Fruit fly (Drosophila melanogaster) whole organism, embryonic: Measurements from ENCODE around the gene yellow-e2.
A peak's percentile ranks its signal among the peaks of the same experiment; 100 is the strongest.

Source experiments
- Bgb ChIP-seq: fragments of 200-800 bp; sonication (Bioruptor generic); IDR thresholded peaks from 2 replicates; pipeline ENCODE4 v1.3.6; 2022; ENCODE audit warnings: missing biosample characterization, missing genetic modification characterization; ENCODE audit not compliant: partially characterized antibody
- CG1024 ChIP-seq: fragments of 200-800 bp; sonication (Bioruptor generic); IDR thresholded peaks from 2 replicates; pipeline ENCODE4 v1.3.6; 2022; ENCODE audit warnings: missing biosample characterization, missing genetic modification characterization
- CG10565 ChIP-seq: fragments of 200-800 bp; sonication (Bioruptor generic); optimal IDR thresholded peaks from 3 replicates; lab custom pipeline; 2016; ENCODE audit warnings: missing biosample characterization, mild to moderate bottlenecking, missing genetic modification characterization
- CG10654 ChIP-seq: fragments of 200-800 bp; sonication (Bioruptor generic); optimal IDR thresholded peaks from 2 replicates; lab custom pipeline; 2016; ENCODE audit warnings: missing biosample characterization, missing genetic modification characterization
- CG10979 ChIP-seq: fragments of 200-800 bp; sonication (Bioruptor generic); optimal IDR thresholded peaks from 2 replicates; lab custom pipeline; 2018; ENCODE audit warnings: missing biosample characterization, mild to moderate bottlenecking, missing genetic modification characterization, moderate library complexity
- CG11456 ChIP-seq: fragments of 200-800 bp; sonication (Bioruptor generic); IDR thresholded peaks from 3 replicates; pipeline ENCODE4 v1.3.6; 2022; ENCODE audit warnings: missing biosample characterization, missing genetic modification characterization
- CG12155 ChIP-seq: fragments of 200-800 bp; sonication (Bioruptor generic); optimal IDR thresholded peaks from 3 replicates; lab custom pipeline; 2016; ENCODE audit warnings: missing biosample characterization, missing genetic modification characterization
- CG13424 ChIP-seq: fragments of 200-800 bp; sonication (Bioruptor generic); optimal IDR thresholded peaks from 2 replicates; lab custom pipeline; 2019; ENCODE audit warnings: missing biosample characterization, mild to moderate bottlenecking, missing genetic modification characterization, moderate library complexity
- CG14441 ChIP-seq: fragments of 200-800 bp; sonication (Bioruptor generic); IDR thresholded peaks from 2 replicates; pipeline ENCODE4 v1.3.6; 2022; ENCODE audit warnings: missing biosample characterization, missing genetic modification characterization
- CG14667 ChIP-seq: fragments of 200-800 bp; sonication (Bioruptor generic); IDR thresholded peaks from 2 replicates; pipeline ENCODE4 v1.3.6; 2022; ENCODE audit warnings: missing biosample characterization, missing genetic modification characterization
- CG15696 ChIP-seq: fragments of 200-800 bp; sonication (Bioruptor generic); optimal IDR thresholded peaks from 2 replicates; lab custom pipeline; 2019; ENCODE audit warnings: missing biosample characterization, mild to moderate bottlenecking, missing genetic modification characterization, moderate library complexity
- CG17612 ChIP-seq: fragments of 200-800 bp; sonication (Bioruptor generic); IDR thresholded peaks from 2 replicates; pipeline ENCODE4 v1.3.6; 2022; ENCODE audit warnings: missing biosample characterization, missing genetic modification characterization
- CG34376 ChIP-seq: fragments of 200-800 bp; sonication (Bioruptor generic); optimal IDR thresholded peaks from 2 replicates; lab custom pipeline; 2018; ENCODE audit warnings: missing biosample characterization, mild to moderate bottlenecking, missing genetic modification characterization
- CG4328 ChIP-seq: fragments of 200-800 bp; sonication (Bioruptor generic); optimal IDR thresholded peaks from 3 replicates; lab custom pipeline; 2017; ENCODE audit warnings: missing biosample characterization, missing genetic modification reagents, missing genetic modification characterization
- CG4730 ChIP-seq: fragments of 200-800 bp; sonication (Bioruptor generic); IDR thresholded peaks from 2 replicates; pipeline ENCODE4 v1.3.6; 2022; ENCODE audit warnings: missing biosample characterization, missing genetic modification characterization
- CG6175 ChIP-seq: fragments of 200-800 bp; sonication (Bioruptor generic); IDR thresholded peaks from 3 replicates; pipeline ENCODE4 v1.3.6; 2022; ENCODE audit warnings: missing biosample characterization, missing genetic modification characterization
- CG6683 ChIP-seq: fragments of 200-800 bp; sonication (Bioruptor generic); optimal IDR thresholded peaks from 2 replicates; lab custom pipeline; 2017; ENCODE audit warnings: missing biosample characterization, mild to moderate bottlenecking, missing genetic modification characterization, missing genetic modification reagents
- CG6854 ChIP-seq: fragments of 200-800 bp; sonication (Bioruptor generic); optimal IDR thresholded peaks from 3 replicates; lab custom pipeline; 2017; ENCODE audit warnings: missing biosample characterization, mild to moderate bottlenecking, missing genetic modification characterization
- CG7556 ChIP-seq: fragments of 200-800 bp; sonication (Bioruptor generic); optimal IDR thresholded peaks from 2 replicates; lab custom pipeline; 2017; ENCODE audit warnings: missing biosample characterization, mild to moderate bottlenecking, missing genetic modification characterization
- CG7745 ChIP-seq: fragments of 200-800 bp; sonication (Bioruptor generic); optimal IDR thresholded peaks from 2 replicates; lab custom pipeline; 2018; ENCODE audit warnings: missing biosample characterization, mild to moderate bottlenecking, missing genetic modification characterization, moderate library complexity
- CG7786 ChIP-seq: fragments of 200-800 bp; sonication (Bioruptor generic); optimal IDR thresholded peaks from 2 replicates; lab custom pipeline; 2016; ENCODE audit warnings: missing biosample characterization, missing genetic modification characterization
- CG8765 ChIP-seq: fragments of 200-800 bp; sonication (Bioruptor generic); IDR thresholded peaks from 2 replicates; pipeline ENCODE4 v1.3.6; 2022; ENCODE audit warnings: missing biosample characterization, missing genetic modification characterization
- Dbx ChIP-seq: fragments of 200-800 bp; sonication (Bioruptor generic); IDR thresholded peaks from 3 replicates; pipeline ENCODE4 v1.3.6; 2022; ENCODE audit warnings: missing biosample characterization, missing genetic modification characterization
- Eip74EF ChIP-seq, 2 experiments: fragments of 200-800 bp in 1 of 2; fragments of >200 bp in 1 of 2; sonication (Bioruptor generic) in 1 of 2; optimal IDR thresholded peaks; 2 replicates each; lab custom pipeline; 2017 to 2019; ENCODE audit warnings: missing biosample characterization in 2 of 2, missing genetic modification characterization in 2 of 2, mild to moderate bottlenecking in 1 of 2, moderate library complexity in 1 of 2
- Fer3 ChIP-seq: fragments of 200-800 bp; sonication (Bioruptor generic); optimal IDR thresholded peaks from 2 replicates; lab custom pipeline; 2018; ENCODE audit warnings: missing biosample characterization, mild to moderate bottlenecking, missing genetic modification characterization, moderate library complexity
- GATAe ChIP-seq: fragments of 200-800 bp; sonication (Bioruptor generic); conservative IDR thresholded peaks from 2 replicates; pipeline ENCODE4 v1.3.6; 2022; ENCODE audit warnings: missing biosample characterization, missing genetic modification characterization
- Hr51 ChIP-seq, 2 experiments: fragments of 200-800 bp; sonication (Bioruptor generic); optimal IDR thresholded peaks; 2 replicates in 1 of 2; 3 replicates in 1 of 2; lab custom pipeline; 2016 to 2018; ENCODE audit warnings: missing biosample characterization in 2 of 2, missing genetic modification characterization in 2 of 2, mild to moderate bottlenecking in 1 of 2, moderate library complexity in 1 of 2
- NFAT ChIP-seq: fragments of 200-800 bp; sonication (Bioruptor generic); IDR thresholded peaks from 2 replicates; pipeline ENCODE4 v1.3.6; 2022; ENCODE audit warnings: missing biosample characterization, missing genetic modification characterization
- NK7.1 ChIP-seq: fragments of 200-800 bp; sonication (Bioruptor generic); optimal IDR thresholded peaks from 3 replicates; lab custom pipeline; 2016; ENCODE audit warnings: missing biosample characterization, missing genetic modification characterization
- Oaz ChIP-seq: fragments of 200-800 bp; sonication (Bioruptor generic); IDR thresholded peaks from 2 replicates; pipeline ENCODE4 v1.3.6; 2022; ENCODE audit warnings: missing biosample characterization, missing genetic modification characterization
- TFAM ChIP-seq: fragments of 200-800 bp; sonication (Bioruptor generic); optimal IDR thresholded peaks from 2 replicates; lab custom pipeline; 2017; ENCODE audit warnings: missing biosample characterization, missing genetic modification characterization, inconsistent platforms
- abd-A ChIP-seq: fragments of 200-800 bp; sonication (Bioruptor generic); optimal IDR thresholded peaks from 3 replicates; lab custom pipeline; 2019; ENCODE audit warnings: missing biosample characterization, mild to moderate bottlenecking, missing genetic modification characterization, moderate library complexity
- aop ChIP-seq: fragments of 200-800 bp; sonication (Bioruptor generic); IDR thresholded peaks from 2 replicates; pipeline ENCODE4 v1.3.6; 2022; ENCODE audit warnings: missing biosample characterization, missing genetic modification characterization
- bsh ChIP-seq, 2 experiments: fragments of 200-800 bp; sonication (Bioruptor generic); optimal IDR thresholded peaks; 2 replicates each; lab custom pipeline; 2017 to 2018; ENCODE audit warnings: mild to moderate bottlenecking in 2 of 2, missing biosample characterization in 2 of 2, missing genetic modification characterization in 2 of 2, moderate library complexity in 1 of 2
- cas ChIP-seq: fragments of 200-800 bp; sonication (Bioruptor generic); IDR thresholded peaks from 2 replicates; pipeline ENCODE4 v1.3.6; 2022; ENCODE audit warnings: missing biosample characterization, missing genetic modification characterization
- chm ChIP-seq: fragments of 200-800 bp; sonication (Bioruptor generic); IDR thresholded peaks from 2 replicates; pipeline ENCODE4 v1.3.6; 2022; ENCODE audit warnings: missing biosample characterization, missing genetic modification characterization
- chn ChIP-seq: fragments of 200-800 bp; sonication (Bioruptor generic); optimal IDR thresholded peaks from 2 replicates; lab custom pipeline; 2016; ENCODE audit warnings: missing biosample characterization, missing genetic modification characterization
- crc ChIP-seq: fragments of 200-800 bp; sonication (Bioruptor generic); optimal IDR thresholded peaks from 2 replicates; lab custom pipeline; 2016; ENCODE audit warnings: missing biosample characterization, missing genetic modification characterization
- fu2 ChIP-seq: fragments of 200-800 bp; sonication (Bioruptor generic); optimal IDR thresholded peaks from 2 replicates; lab custom pipeline; 2016; ENCODE audit warnings: missing biosample characterization, missing genetic modification characterization
- gcm ChIP-seq: fragments of 200-800 bp; sonication (Bioruptor generic); optimal IDR thresholded peaks from 2 replicates; lab custom pipeline; 2019; ENCODE audit warnings: missing biosample characterization, mild to moderate bottlenecking, missing genetic modification characterization, moderate library complexity
- lilli ChIP-seq: fragments of 200-800 bp; sonication (Bioruptor generic); optimal IDR thresholded peaks from 3 replicates; lab custom pipeline; 2016; ENCODE audit warnings: missing biosample characterization, missing genetic modification characterization
- mld ChIP-seq: fragments of 200-800 bp; sonication (Bioruptor generic); IDR thresholded peaks from 3 replicates; pipeline ENCODE4 v1.3.6; 2022; ENCODE audit warnings: missing biosample characterization, missing genetic modification characterization; ENCODE audit not compliant: partially characterized antibody
- nom ChIP-seq: fragments of 200-800 bp; sonication (Bioruptor generic); optimal IDR thresholded peaks from 2 replicates; lab custom pipeline; 2017; ENCODE audit warnings: missing biosample characterization, missing genetic modification characterization, mild to moderate bottlenecking, moderate library complexity, missing genetic modification reagents
- oc ChIP-seq: fragments of 200-800 bp; sonication (Bioruptor generic); optimal IDR thresholded peaks from 2 replicates; lab custom pipeline; 2018; ENCODE audit warnings: missing biosample characterization, mild to moderate bottlenecking, missing genetic modification characterization, moderate library complexity
- phol ChIP-seq: fragments of 200-800 bp; sonication (Bioruptor generic); optimal IDR thresholded peaks from 3 replicates; lab custom pipeline; 2018; ENCODE audit warnings: missing biosample characterization, mild to moderate bottlenecking, missing genetic modification characterization, moderate library complexity
- salm ChIP-seq: fragments of 200-800 bp; sonication (Bioruptor generic); optimal IDR thresholded peaks from 2 replicates; lab custom pipeline; 2018; ENCODE audit warnings: missing biosample characterization, mild to moderate bottlenecking, missing genetic modification characterization
- sens ChIP-seq: fragments of 200-800 bp; sonication (Bioruptor generic); peaks from one replicate; lab custom pipeline; 2016; ENCODE audit warnings: missing biosample characterization, missing genetic modification characterization
- stc ChIP-seq: fragments of 200-800 bp; sonication (Bioruptor generic); IDR thresholded peaks from 2 replicates; pipeline ENCODE4 v1.3.6; 2022; ENCODE audit warnings: missing biosample characterization, missing genetic modification characterization
- tgo ChIP-seq: fragments of 200-800 bp; sonication (Bioruptor generic); IDR thresholded peaks from 3 replicates; pipeline ENCODE4 v1.3.6; 2022; ENCODE audit warnings: missing biosample characterization, missing genetic modification characterization
- z ChIP-seq: fragments of 200-800 bp; sonication (Bioruptor generic); IDR thresholded peaks from 3 replicates; pipeline ENCODE4 v1.3.6; 2022; ENCODE audit warnings: missing biosample characterization, missing genetic modification characterization
- zfh1 ChIP-seq: fragments of 200-800 bp; sonication (Bioruptor generic); IDR thresholded peaks from 3 replicates; pipeline ENCODE4 v1.3.6; 2022; ENCODE audit warnings: missing biosample characterization, missing genetic modification characterization

The yellow-e2 gene

dm6 chr3R:13446489-13446888 is 39.7 kb upstream of the yellow-e2 start (continued):
- TF ChIP-seq mld (GFP tag; lab: Robert Waterston, UW) (no peak), aop (GFP tag; lab: Robert Waterston, UW) (no peak), CG7745 (tag; lab: Kevin White, UChicago) (no peak), CG6854 (GFP tag; lab: Kevin White, UChicago) (peak; percentile 16), CG1024 (GFP tag; lab: Robert Waterston, UW) (no peak), crc (GFP tag; lab: Kevin White, UChicago) (no peak), z (GFP tag; lab: Robert Waterston, UW) (no peak), sens (GFP tag; lab: Kevin White, UChicago) (peak; percentile 68), CG8765 (GFP tag; lab: Robert Waterston, UW) (no peak), bsh (GFP tag; optimal IDR thresholded peaks at IDR 0.05; lab: Kevin White, UChicago) (peak in 1 of 2 experiments; percentile 69), chm (no peak), abd-A (tag; lab: Kevin White, UChicago) (no peak), CG10565 (no peak), CG10654 (GFP tag; lab: Kevin White, UChicago) (peak; percentile 15), NFAT (GFP tag; lab: Robert Waterston, UW) (0 out of 2 replicates have a peak, but pooled peaks have one; percentile 6), NK7.1 (no peak), zfh1 (GFP tag; lab: Robert Waterston, UW) (no peak), CG4730 (GFP tag; lab: Robert Waterston, UW) (no peak), Oaz (no peak), CG4328 (GFP tag; lab: Kevin White, UChicago) (no peak), CG14441 (GFP tag; lab: Robert Waterston, UW) (0 out of 2 replicates have a peak, but pooled peaks have one; percentile 23), CG7556 (GFP tag; lab: Kevin White, UChicago) (peak; percentile 57), GATAe (GFP tag; lab: Robert Waterston, UW) (no peak), CG34376 (GFP tag; lab: Kevin White, UChicago) (no peak), CG6683 (GFP tag; lab: Kevin White, UChicago) (no peak), nom (GFP tag; lab: Kevin White, UChicago) (no peak), lilli (GFP tag; lab: Kevin White, UChicago) (peak; percentile 56), oc (tag; lab: Kevin White, UChicago) (no peak), chn (GFP tag; lab: Kevin White, UChicago) (no peak), Fer3 (tag; lab: Kevin White, UChicago) (peak; percentile 42), Hr51 (GFP tag; optimal IDR thresholded peaks at IDR 0.05; lab: Kevin White, UChicago) (peak in 1 of 2 experiments; percentile 67), fu2 (GFP tag; lab: Kevin White, UChicago) (no peak), Eip74EF (GFP tag; optimal IDR thresholded peaks at IDR 0.05; lab: Kevin White, UChicago) (no peak), CG10979 (tag; lab: Kevin White, UChicago) (peak; percentile 61), CG17612 (GFP tag; lab: Robert Waterston, UW) (no peak), Dbx (GFP tag; lab: Robert Waterston, UW) (no peak), gcm (GFP tag; lab: Kevin White, UChicago) (no peak), CG6175 (no peak), CG12155 (GFP tag; lab: Kevin White, UChicago) (peak; percentile 5), CG13424 (tag; lab: Kevin White, UChicago) (peak; percentile 44), tgo (GFP tag; lab: Robert Waterston, UW) (0 out of 3 replicates have a peak, but pooled peaks have one; percentile 14), CG14667 (GFP tag; lab: Robert Waterston, UW) (no peak), Bgb (no peak), cas (GFP tag; lab: Robert Waterston, UW) (no peak), CG15696 (no peak), salm (no peak), stc (GFP tag; lab: Robert Waterston, UW) (no peak), CG7786 (GFP tag; lab: Kevin White, UChicago) (no peak), phol (tag; lab: Kevin White, UChicago) (peak; percentile 65), TFAM (GFP tag; lab: Kevin White, UChicago) (no peak), CG11456 (GFP tag; lab: Robert Waterston, UW) (no peak)
